Worm (Caenorhabditis elegans) whole organism, mixed stage, embryonic: ENCODE results near the gene hlh-33.

ENCODE experiments used
- M03D4.4 ChIP-seq: sonication (generic microtip); optimal IDR thresholded peaks from 2 replicates; lab custom pipeline; 2017; ENCODE audit warnings: mild to moderate bottlenecking, missing genetic modification characterization, missing compliant biosample characterization
- bed-3 ChIP-seq: fragments of 200-800 bp; sonication (Bioruptor generic); optimal IDR thresholded peaks from 3 replicates; lab custom pipeline; 2018; ENCODE audit warnings: mild to moderate bottlenecking, missing genetic modification characterization, moderate library complexity, missing compliant biosample characterization
- blmp-1 ChIP-seq: fragments of 150-350 bp; optimal IDR thresholded peaks from 2 replicates; lab custom pipeline; 2014; ENCODE audit warnings: missing biosample characterization, missing genetic modification characterization
- ceh-39 ChIP-seq: fragments of 150-350 bp; optimal IDR thresholded peaks from 2 replicates; lab custom pipeline; 2014; ENCODE audit warnings: missing biosample characterization, missing genetic modification characterization
- ceh-43 ChIP-seq: fragments of 200-800 bp; sonication (Bioruptor generic); optimal IDR thresholded peaks from 2 replicates; lab custom pipeline; 2018; ENCODE audit warnings: mild to moderate bottlenecking, missing genetic modification characterization, moderate library complexity, missing compliant biosample characterization
- ceh-83 ChIP-seq: fragments of 200-800 bp; sonication (Bioruptor generic); optimal IDR thresholded peaks from 2 replicates; lab custom pipeline; 2018; ENCODE audit warnings: mild to moderate bottlenecking, missing genetic modification characterization, missing compliant biosample characterization
- cnd-1 ChIP-seq: fragments of 200-800 bp; sonication (Bioruptor generic); optimal IDR thresholded peaks from 2 replicates; lab custom pipeline; 2018; ENCODE audit warnings: mild to moderate bottlenecking, missing genetic modification characterization, missing compliant biosample characterization
- drap-1 ChIP-seq: fragments of 200-800 bp; sonication (Bioruptor generic); optimal IDR thresholded peaks from 3 replicates; lab custom pipeline; 2018; ENCODE audit warnings: mild to moderate bottlenecking, missing genetic modification characterization, missing compliant biosample characterization
- elt-1 ChIP-seq: sonication (generic microtip); optimal IDR thresholded peaks from 2 replicates; lab custom pipeline; 2017; ENCODE audit warnings: missing genetic modification characterization, mild to moderate bottlenecking, missing compliant biosample characterization, antibody characterized with exemption, moderate library complexity, borderline replicate concordance; ENCODE audit not compliant: insufficient read depth
- elt-3 ChIP-seq: fragments of 150-350 bp; optimal IDR thresholded peaks from 2 replicates; lab custom pipeline; 2014; ENCODE audit warnings: missing biosample characterization, missing genetic modification characterization
- flh-1 ChIP-seq: fragments of 200-800 bp; sonication (Bioruptor generic); optimal IDR thresholded peaks from 2 replicates; lab custom pipeline; 2018; ENCODE audit warnings: mild to moderate bottlenecking, missing genetic modification characterization, moderate library complexity, missing compliant biosample characterization
- ham-2 ChIP-seq: fragments of 200-800 bp; sonication (Bioruptor generic); optimal IDR thresholded peaks from 2 replicates; lab custom pipeline; 2018; ENCODE audit warnings: mild to moderate bottlenecking, missing genetic modification characterization, missing compliant biosample characterization
- hlh-1 ChIP-seq: fragments of 150-350 bp; optimal IDR thresholded peaks from 2 replicates; lab custom pipeline; 2014; ENCODE audit warnings: missing biosample characterization, missing genetic modification reagents, missing genetic modification characterization
- lin-13 ChIP-seq: fragments of 150-350 bp; optimal IDR thresholded peaks from 2 replicates; lab custom pipeline; 2014; ENCODE audit warnings: missing biosample characterization, missing genetic modification characterization
- lin-32 ChIP-seq: fragments of 200-800 bp; sonication (Bioruptor generic); optimal IDR thresholded peaks from 2 replicates; lab custom pipeline; 2018; ENCODE audit warnings: mild to moderate bottlenecking, missing genetic modification characterization, missing compliant biosample characterization
- lsy-2 ChIP-seq: fragments of 150-350 bp; optimal IDR thresholded peaks from 2 replicates; lab custom pipeline; 2014; ENCODE audit warnings: missing biosample characterization, missing genetic modification characterization
- mab-5 ChIP-seq: fragments of 150-350 bp; optimal IDR thresholded peaks from 2 replicates; lab custom pipeline; 2014; ENCODE audit warnings: missing biosample characterization, missing genetic modification characterization
- mep-1 ChIP-seq: fragments of 150-350 bp; optimal IDR thresholded peaks from 2 replicates; lab custom pipeline; 2017; ENCODE audit warnings: missing biosample characterization, missing genetic modification reagents, missing genetic modification characterization, inconsistent platforms
- mls-2 ChIP-seq: sonication (generic microtip); optimal IDR thresholded peaks from 2 replicates; lab custom pipeline; 2016; ENCODE audit warnings: mild to moderate bottlenecking, missing genetic modification characterization, moderate library complexity, missing compliant biosample characterization
- nhr-2 ChIP-seq: fragments of 150-350 bp; optimal IDR thresholded peaks from 2 replicates; lab custom pipeline; 2014; ENCODE audit warnings: missing biosample characterization, missing genetic modification characterization
- nhr-237 ChIP-seq: fragments of 150-350 bp; optimal IDR thresholded peaks from 2 replicates; lab custom pipeline; 2014; ENCODE audit warnings: missing biosample characterization, missing genetic modification characterization
- nhr-28 ChIP-seq: fragments of 150-350 bp; optimal IDR thresholded peaks from 2 replicates; lab custom pipeline; 2014; ENCODE audit warnings: missing biosample characterization, missing genetic modification characterization
- nhr-76 ChIP-seq: sonication (generic microtip); optimal IDR thresholded peaks from 2 replicates; lab custom pipeline; 2017; ENCODE audit warnings: missing biosample characterization, missing genetic modification characterization
- pha-4 ChIP-seq: fragments of 150-350 bp; optimal IDR thresholded peaks from 2 replicates; lab custom pipeline; 2018; ENCODE audit warnings: missing biosample characterization, missing genetic modification reagents, missing genetic modification characterization
- sem-2 ChIP-seq: fragments of 200-800 bp; sonication (Bioruptor generic); optimal IDR thresholded peaks from 2 replicates; lab custom pipeline; 2018; ENCODE audit warnings: mild to moderate bottlenecking, missing genetic modification characterization, missing compliant biosample characterization
- snpc-4 ChIP-seq: fragments of 150-350 bp; optimal IDR thresholded peaks from 2 replicates; lab custom pipeline; 2014; ENCODE audit warnings: missing biosample characterization, missing genetic modification characterization
- sptf-1 ChIP-seq: sonication (generic microtip); optimal IDR thresholded peaks from 2 replicates; lab custom pipeline; 2017; ENCODE audit warnings: mild to moderate bottlenecking, missing genetic modification characterization, moderate library complexity, missing compliant biosample characterization
- tbx-8 ChIP-seq: fragments of 200-800 bp; sonication (Bioruptor generic); optimal IDR thresholded peaks from 2 replicates; lab custom pipeline; 2018; ENCODE audit warnings: mild to moderate bottlenecking, missing genetic modification characterization, moderate library complexity, missing compliant biosample characterization
- unc-120 ChIP-seq: sonication (generic microtip); optimal IDR thresholded peaks from 2 replicates; lab custom pipeline; 2017; ENCODE audit warnings: missing genetic modification characterization, missing compliant biosample characterization; ENCODE audit not compliant: poor library complexity, severe bottlenecking
- unc-39 ChIP-seq: fragments of 150-350 bp; optimal IDR thresholded peaks from 2 replicates; lab custom pipeline; 2014; ENCODE audit warnings: missing biosample characterization, missing genetic modification characterization
- unc-62 ChIP-seq: fragments of 150-350 bp; optimal IDR thresholded peaks from 2 replicates; lab custom pipeline; 2014; ENCODE audit warnings: missing biosample characterization, missing genetic modification reagents, missing genetic modification characterization
- zip-8 ChIP-seq: fragments of 150-350 bp; optimal IDR thresholded peaks from 2 replicates; lab custom pipeline; 2014; ENCODE audit warnings: missing biosample characterization, missing genetic modification characterization
- ztf-11 ChIP-seq: fragments of 150-350 bp; optimal IDR thresholded peaks from 2 replicates; lab custom pipeline; 2014; ENCODE audit warnings: missing biosample characterization, missing genetic modification characterization

The hlh-33 gene

ce11 chrIII:1886914-1887313, 31.7 kb downstream of the hlh-33 start:
- no peak for TF ChIP-seq unc-62 (GFP tag; lab: Kevin White, UChicago)
- TF ChIP-seq, all 35 proteins: peak for 0

- TF ChIP-seq mls-2 (tag; lab: Kevin White, UChicago) (no peak), tbx-8 (GFP tag; lab: Kevin White, UChicago) (no peak), cnd-1 (tag; lab: Kevin White, UChicago) (no peak), snpc-4 (tag; lab: Kevin White, UChicago) (no peak), unc-62 (GFP tag; lab: Kevin White, UChicago) (no peak), lsy-2 (no peak), bed-3 (GFP tag; lab: Kevin White, UChicago) (no peak), pha-4 (no peak), ceh-39 (tag; lab: Kevin White, UChicago) (no peak), elt-3 (tag; lab: Kevin White, UChicago) (no peak), unc-120 (tag; lab: Kevin White, UChicago) (no peak)
These were observed 32.2 kb downstream of the hlh-33 start, which contains the start of gene B0524.3 for ce11 chrIII:1887354-1887753. Gene B0524.3 (plus strand): TSS chrIII:1887654.

- TF ChIP-seq lin-13 (no peak), drap-1 (GFP tag; lab: Kevin White, UChicago) (no peak), ceh-43 (no peak), sptf-1 (no peak), nhr-28 (tag; lab: Kevin White, UChicago) (no peak), unc-120 (tag; lab: Kevin White, UChicago) (no peak), mep-1 (tag; lab: Kevin White, UChicago) (no peak), pha-4 (no peak), ztf-11 (no peak), cnd-1 (tag; lab: Kevin White, UChicago) (no peak), ceh-83 (no peak), bed-3 (GFP tag; lab: Kevin White, UChicago) (no peak), ham-2 (GFP tag; lab: Kevin White, UChicago) (no peak), nhr-2 (no peak), elt-3 (tag; lab: Kevin White, UChicago) (no peak)
These were observed 38.2 kb downstream of the hlh-33 start for ce11 chrIII:1893405-1893804.

ce11 chrIII:1893851-1894250, 38.7 kb downstream of the hlh-33 start, which contains the start of the genes B0524.5 and B0524.2:
Gene B0524.5 (minus strand): TSS chrIII:1893890.
Gene B0524.2 (plus strand): TSS chrIII:1894057.
- TF ChIP-seq blmp-1 (tag; lab: Kevin White, UChicago) = no peak
- no peak for TF ChIP-seq nhr-237 (tag; lab: Kevin White, UChicago)
- no peak for TF ChIP-seq nhr-28 (tag; lab: Kevin White, UChicago)
- no peak for TF ChIP-seq elt-3 (tag; lab: Kevin White, UChicago)
- no peak for TF ChIP-seq hlh-1 (tag; lab: Kevin White, UChicago)
- TF ChIP-seq ham-2 (GFP tag; lab: Kevin White, UChicago) = no peak
- no peak for TF ChIP-seq mep-1 (tag; lab: Kevin White, UChicago)
- no peak for TF ChIP-seq ceh-83
- TF ChIP-seq M03D4.4 (tag; lab: Kevin White, UChicago) = no peak
- TF ChIP-seq ztf-11 = no peak
- no peak for TF ChIP-seq nhr-76
- TF ChIP-seq mls-2 (tag; lab: Kevin White, UChicago) = no peak
- no peak for TF ChIP-seq mab-5 (tag; lab: Kevin White, UChicago)
- TF ChIP-seq bed-3 (GFP tag; lab: Kevin White, UChicago) = no peak
- TF ChIP-seq lin-32 = no peak
- TF ChIP-seq sem-2 (GFP tag; lab: Kevin White, UChicago) = no peak
- TF ChIP-seq sptf-1 = no peak
- no peak for TF ChIP-seq tbx-8 (GFP tag; lab: Kevin White, UChicago)
- TF ChIP-seq lin-13 = no peak
- no peak for TF ChIP-seq flh-1 (GFP tag; lab: Kevin White, UChicago)
- TF ChIP-seq, all 35 proteins: peak for 0

- TF ChIP-seq lsy-2 = peak; percentile 22
- TF ChIP-seq, all 35 proteins: peak for 1; not testable (repeated sequence) for 34
These were observed 45.2 kb downstream of the hlh-33 start for ce11 chrIII:1900406-1900805.

- TF ChIP-seq nhr-28 (tag; lab: Kevin White, UChicago) (no peak), ceh-43 (no peak), zip-8 (tag; lab: Kevin White, UChicago) (no peak), blmp-1 (tag; lab: Kevin White, UChicago) (no peak), pha-4 (no peak), unc-39 (tag; lab: Kevin White, UChicago) (no peak), drap-1 (GFP tag; lab: Kevin White, UChicago) (no peak), nhr-76 (no peak), bed-3 (GFP tag; lab: Kevin White, UChicago) (no peak), flh-1 (GFP tag; lab: Kevin White, UChicago) (no peak), mep-1 (tag; lab: Kevin White, UChicago) (no peak), elt-1 (tag; lab: Kevin White, UChicago) (no peak), tbx-8 (GFP tag; lab: Kevin White, UChicago) (no peak), ceh-39 (tag; lab: Kevin White, UChicago) (no peak), unc-62 (GFP tag; lab: Kevin White, UChicago) (no peak)
These were observed 48.8 kb downstream of the hlh-33 start for ce11 chrIII:1903966-1904365.
